Worm (Caenorhabditis elegans) whole organism, L3 larva: Measurements from ENCODE around the gene R01B10.2.

Source experiments
- R02D3.7 ChIP-seq: fragments of 150-350 bp; optimal IDR thresholded peaks from 2 replicates; lab custom pipeline; 2014; ENCODE audit warnings: missing biosample characterization, missing genetic modification characterization
- ZK546.5 ChIP-seq: sonication (generic microtip); optimal IDR thresholded peaks from 2 replicates; lab custom pipeline; 2017; ENCODE audit warnings: missing biosample characterization, missing genetic modification characterization
- aly-2 ChIP-seq: fragments of 150-350 bp; optimal IDR thresholded peaks from 2 replicates; lab custom pipeline; 2014; ENCODE audit warnings: missing biosample characterization, missing genetic modification characterization
- ama-1 ChIP-seq: fragments of 150-350 bp; optimal IDR thresholded peaks from 2 replicates; lab custom pipeline; 2018
- ceh-16 ChIP-seq: sonication (generic microtip); optimal IDR thresholded peaks from 2 replicates; lab custom pipeline; 2017; ENCODE audit warnings: missing biosample characterization, missing genetic modification characterization
- ceh-28 ChIP-seq: fragments of 150-350 bp; optimal IDR thresholded peaks from 2 replicates; lab custom pipeline; 2014; ENCODE audit warnings: missing biosample characterization, missing genetic modification reagents, missing genetic modification characterization
- ceh-82 ChIP-seq: fragments of 150-350 bp; optimal IDR thresholded peaks from 2 replicates; lab custom pipeline; 2014; ENCODE audit warnings: missing biosample characterization, missing genetic modification characterization
- ceh-9 ChIP-seq: sonication (generic microtip); optimal IDR thresholded peaks from 2 replicates; lab custom pipeline; 2018; ENCODE audit warnings: missing biosample characterization, missing genetic modification characterization
- daf-12 ChIP-seq: fragments of 150-350 bp; optimal IDR thresholded peaks from 2 replicates; lab custom pipeline; 2014; ENCODE audit warnings: missing biosample characterization, missing genetic modification reagents, missing genetic modification characterization
- egl-27 ChIP-seq: sonication (generic microtip); optimal IDR thresholded peaks from 4 replicates; lab custom pipeline; 2017; ENCODE audit warnings: missing biosample characterization, missing genetic modification reagents, missing genetic modification characterization
- egl-5 ChIP-seq: fragments of 150-350 bp; optimal IDR thresholded peaks from 2 replicates; lab custom pipeline; 2017; ENCODE audit warnings: missing biosample characterization, missing genetic modification reagents, missing genetic modification characterization, inconsistent platforms
- elt-1 ChIP-seq: fragments of 150-350 bp; optimal IDR thresholded peaks from 2 replicates; lab custom pipeline; 2014; ENCODE audit warnings: missing biosample characterization, missing genetic modification characterization
- elt-2 ChIP-seq: sonication (generic microtip); optimal IDR thresholded peaks from 2 replicates; lab custom pipeline; 2016; ENCODE audit warnings: missing genetic modification reagents, mild to moderate bottlenecking, missing genetic modification characterization, missing compliant biosample characterization
- elt-3 ChIP-seq, 3 experiments: fragments of 150-350 bp in 1 of 3; sonication (generic microtip) in 2 of 3; optimal IDR thresholded peaks; 2 replicates in 2 of 3; 4 replicates in 1 of 3; lab custom pipeline; 2014 to 2017; ENCODE audit warnings: missing biosample characterization in 3 of 3, missing genetic modification characterization in 3 of 3
- eor-1 ChIP-seq, 2 experiments: fragments of 150-350 bp; optimal IDR thresholded peaks; 2 replicates each; lab custom pipeline; 2014 to 2018; ENCODE audit warnings: missing biosample characterization in 2 of 2, missing genetic modification characterization in 2 of 2
- fkh-10 ChIP-seq: sonication (generic microtip); optimal IDR thresholded peaks from 2 replicates; lab custom pipeline; 2017; ENCODE audit warnings: missing biosample characterization, missing genetic modification reagents, missing genetic modification characterization
- fkh-2 ChIP-seq: fragments of 150-350 bp; optimal IDR thresholded peaks from 2 replicates; lab custom pipeline; 2014; ENCODE audit warnings: missing biosample characterization, missing genetic modification reagents, missing genetic modification characterization
- fos-1 ChIP-seq: fragments of 150-350 bp; optimal IDR thresholded peaks from 2 replicates; lab custom pipeline; 2014; ENCODE audit warnings: missing biosample characterization, missing genetic modification characterization
- hmg-11 ChIP-seq: sonication (generic microtip); optimal IDR thresholded peaks from 2 replicates; lab custom pipeline; 2016; ENCODE audit warnings: missing genetic modification characterization, missing compliant biosample characterization
- jun-1 ChIP-seq: fragments of 150-350 bp; optimal IDR thresholded peaks from 2 replicates; lab custom pipeline; 2014; ENCODE audit warnings: missing biosample characterization, missing genetic modification reagents, missing genetic modification characterization
- lin-15B ChIP-seq: fragments of 150-350 bp; optimal IDR thresholded peaks from 2 replicates; lab custom pipeline; 2014; ENCODE audit warnings: missing biosample characterization, missing genetic modification characterization
- lin-39 ChIP-seq: fragments of 150-350 bp; optimal IDR thresholded peaks from 2 replicates; lab custom pipeline; 2018; ENCODE audit warnings: missing biosample characterization, missing genetic modification reagents, missing genetic modification characterization
- lsy-12 ChIP-seq: sonication (generic microtip); optimal IDR thresholded peaks from 2 replicates; lab custom pipeline; 2016; ENCODE audit warnings: mild to moderate bottlenecking, missing genetic modification characterization, missing compliant biosample characterization
- mdl-1 ChIP-seq: fragments of 150-350 bp; optimal IDR thresholded peaks from 2 replicates; lab custom pipeline; 2014; ENCODE audit warnings: missing biosample characterization, missing genetic modification characterization
- mml-1 ChIP-seq: fragments of 150-350 bp; sonication (generic microtip); optimal IDR thresholded peaks from 3 replicates; lab custom pipeline; 2014; ENCODE audit warnings: missing biosample characterization, missing genetic modification characterization
- nfya-1 ChIP-seq: sonication (generic microtip); optimal IDR thresholded peaks from 2 replicates; lab custom pipeline; 2017; ENCODE audit warnings: missing genetic modification characterization, mild to moderate bottlenecking, missing compliant biosample characterization, antibody characterized with exemption, moderate library complexity; ENCODE audit not compliant: insufficient read depth
- nhr-11 ChIP-seq: fragments of 150-350 bp; optimal IDR thresholded peaks from 2 replicates; lab custom pipeline; 2014; ENCODE audit warnings: missing biosample characterization, missing genetic modification characterization
- nhr-12 ChIP-seq: fragments of 150-350 bp; optimal IDR thresholded peaks from 2 replicates; lab custom pipeline; 2014; ENCODE audit warnings: missing biosample characterization, missing genetic modification characterization
- nhr-23 ChIP-seq: fragments of 150-350 bp; optimal IDR thresholded peaks from 2 replicates; lab custom pipeline; 2014; ENCODE audit warnings: missing biosample characterization, missing genetic modification reagents, missing genetic modification characterization
- nhr-237 ChIP-seq: fragments of 150-350 bp; optimal IDR thresholded peaks from 2 replicates; lab custom pipeline; 2014; ENCODE audit warnings: missing biosample characterization, missing genetic modification characterization
- nhr-25 ChIP-seq: sonication (generic microtip); optimal IDR thresholded peaks from 2 replicates; lab custom pipeline; 2017; ENCODE audit warnings: missing biosample characterization, missing genetic modification characterization
- nhr-28 ChIP-seq: fragments of 150-350 bp; optimal IDR thresholded peaks from 2 replicates; lab custom pipeline; 2014; ENCODE audit warnings: missing biosample characterization, missing genetic modification characterization
- nhr-43 ChIP-seq: sonication (generic microtip); optimal IDR thresholded peaks from 2 replicates; lab custom pipeline; 2016; ENCODE audit warnings: mild to moderate bottlenecking, missing genetic modification characterization, missing compliant biosample characterization; ENCODE audit not compliant: poor library complexity, severe bottlenecking
- nhr-67 ChIP-seq: fragments of 150-350 bp; optimal IDR thresholded peaks from 2 replicates; lab custom pipeline; 2014; ENCODE audit warnings: missing biosample characterization, missing genetic modification characterization
- nhr-76 ChIP-seq: fragments of 150-350 bp; sonication (generic microtip); optimal IDR thresholded peaks from 5 replicates; lab custom pipeline; 2014; ENCODE audit warnings: missing biosample characterization, missing genetic modification characterization
- nhr-77 ChIP-seq: fragments of 150-350 bp; optimal IDR thresholded peaks from 2 replicates; lab custom pipeline; 2014; ENCODE audit warnings: missing biosample characterization, missing genetic modification characterization
- pha-4 ChIP-seq: fragments of 150-350 bp; optimal IDR thresholded peaks from 2 replicates; lab custom pipeline; 2014; ENCODE audit warnings: missing biosample characterization, missing genetic modification reagents, missing genetic modification characterization
- pqm-1 ChIP-seq: fragments of 150-350 bp; optimal IDR thresholded peaks from 2 replicates; lab custom pipeline; 2017; ENCODE audit warnings: missing biosample characterization, missing genetic modification characterization, inconsistent platforms
- sea-2 ChIP-seq: fragments of 150-350 bp; sonication (generic microtip); optimal IDR thresholded peaks from 4 replicates; lab custom pipeline; 2014; ENCODE audit warnings: missing biosample characterization, missing genetic modification reagents, missing genetic modification characterization
- skn-1 ChIP-seq: fragments of 150-350 bp; optimal IDR thresholded peaks from 2 replicates; lab custom pipeline; 2014; ENCODE audit warnings: missing biosample characterization, missing genetic modification characterization
- snpc-4 ChIP-seq: fragments of 150-350 bp; optimal IDR thresholded peaks from 2 replicates; lab custom pipeline; 2014; ENCODE audit warnings: missing biosample characterization, missing genetic modification characterization
- tbx-2 ChIP-seq: sonication (generic microtip); optimal IDR thresholded peaks from 2 replicates; lab custom pipeline; 2016; ENCODE audit warnings: mild to moderate bottlenecking, missing genetic modification characterization, missing compliant biosample characterization
- unc-39 ChIP-seq: sonication (generic microtip); optimal IDR thresholded peaks from 4 replicates; lab custom pipeline; 2017; ENCODE audit warnings: missing biosample characterization, missing genetic modification characterization
- unc-62 ChIP-seq: fragments of 150-350 bp; sonication (generic microtip); optimal IDR thresholded peaks from 4 replicates; lab custom pipeline; 2014; ENCODE audit warnings: missing biosample characterization, missing genetic modification reagents, missing genetic modification characterization
- zag-1 ChIP-seq: fragments of 150-350 bp; optimal IDR thresholded peaks from 2 replicates; lab custom pipeline; 2014; ENCODE audit warnings: missing biosample characterization, missing genetic modification characterization
- ztf-11 ChIP-seq: fragments of 150-350 bp; optimal IDR thresholded peaks from 2 replicates; lab custom pipeline; 2014; ENCODE audit warnings: missing biosample characterization, missing genetic modification characterization
- ztf-4 ChIP-seq: fragments of 150-350 bp; optimal IDR thresholded peaks from 2 replicates; lab custom pipeline; 2014; ENCODE audit warnings: missing biosample characterization, missing genetic modification characterization

Gene R01B10.2

ce11 chrV:6053188-6053687 is 12.0 kb upstream of the R01B10.2 start, which contains the start of gene seip-1:
Gene seip-1, minus strand, starts transcription at chrV:6053238.
- TF ChIP-seq ceh-16 (tag; lab: Kevin White, UChicago) (no peak), pha-4 (tag; lab: Kevin White, UChicago) (peak; percentile 90), unc-39 (no peak), ztf-4 (no peak), mdl-1 (peak; percentile 6), pqm-1 (peak; percentile 78), jun-1 (peak; percentile 79), elt-3 (tag; optimal IDR thresholded peaks at IDR 0.05; lab: Kevin White, UChicago) (no peak), eor-1 (tag; optimal IDR thresholded peaks at IDR 0.05; lab: Kevin White, UChicago) (no peak), egl-5 (tag; lab: Kevin White, UChicago) (peak; percentile 41), nhr-237 (tag; lab: Kevin White, UChicago) (no peak), lin-39 (peak; percentile 89), unc-62 (GFP tag; lab: Kevin White, UChicago) (peak; percentile 30), nhr-77 (tag; lab: Kevin White, UChicago) (no peak), ZK546.5 (tag; lab: Kevin White, UChicago) (no peak), nhr-12 (no peak), fkh-10 (peak; percentile 33), lin-15B (tag; lab: Kevin White, UChicago) (peak; percentile 93), daf-12 (tag; lab: Kevin White, UChicago) (no peak), ama-1 (lab: Kevin White, UChicago) (peak; percentile 10), fos-1 (peak; percentile 33), skn-1 (tag; lab: Kevin White, UChicago) (peak; percentile 89), ztf-11 (tag; lab: Kevin White, UChicago) (no peak), ceh-9 (tag; lab: Kevin White, UChicago) (no peak), elt-1 (tag; lab: Kevin White, UChicago) (no peak), nhr-25 (tag; lab: Kevin White, UChicago) (peak; percentile 55), snpc-4 (peak; percentile 82), ceh-82 (no peak), aly-2 (no peak), nhr-43 (peak; percentile 6), tbx-2 (tag; lab: Kevin White, UChicago) (peak; percentile 27), nhr-23 (peak; percentile 83), hmg-11 (peak; percentile 79), nhr-11 (tag; lab: Kevin White, UChicago) (peak; percentile 39), nhr-67 (tag; lab: Kevin White, UChicago) (no peak), R02D3.7 (peak; percentile 44), nhr-28 (no peak), egl-27 (tag; lab: Kevin White, UChicago) (peak; percentile 32), ceh-28 (tag; lab: Kevin White, UChicago) (peak; percentile 23), zag-1 (no peak), nhr-76 (no peak), fkh-2 (tag; lab: Kevin White, UChicago) (no peak), nfya-1 (tag; lab: Kevin White, UChicago) (peak; percentile 87), sea-2 (GFP tag; lab: Kevin White, UChicago) (no peak), elt-2 (tag; lab: Kevin White, UChicago) (peak; percentile 79), mml-1 (tag; lab: Kevin White, UChicago) (no peak), lsy-12 (peak; percentile 25)

ce11 chrV:6051159-6051558 is 9.9 kb upstream of the R01B10.2 start, which contains the start of gene jamp-1:
Gene jamp-1, minus strand, starts transcription at chrV:6051259.
- TF ChIP-seq ceh-9 (tag; lab: Kevin White, UChicago) (no peak), elt-1 (tag; lab: Kevin White, UChicago) (no peak), ztf-11 (tag; lab: Kevin White, UChicago) (no peak), nhr-11 (tag; lab: Kevin White, UChicago) (no peak)
